Worm (Caenorhabditis elegans) whole organism, dauer: ENCODE results near the gene alh-7.

Experiments
- unc-62 ChIP-seq: sonication (generic microtip); optimal IDR thresholded peaks from 2 replicates; lab custom pipeline; 2017; ENCODE audit warnings: missing biosample characterization, missing genetic modification reagents, missing genetic modification characterization

Gene alh-7

ce11 chrII:13494175-13494650 is 2.6 kb upstream of the alh-7 start, which contains the start of gene ndua-7:
ndua-7 (minus strand) TSS chrII:13494600.
- no peak for TF ChIP-seq unc-62

- no peak for TF ChIP-seq unc-62
Observed at ce11 chrII:13492948-13493347, 1.4 kb upstream of the alh-7 start, which contains the start of gene F45H10.2. F45H10.2 (minus strand) TSS chrII:13493048.

ce11 chrII:13489896-13490295 is 1.7 kb downstream of the alh-7 start:
- TF ChIP-seq unc-62: no peak

- TF ChIP-seq unc-62: no peak
Observed at ce11 chrII:13487563-13487962, 4.0 kb downstream of the alh-7 start.

ce11 chrII:13485119-13485518 is 6.5 kb downstream of the alh-7 start:
- TF ChIP-seq unc-62: no peak

- no peak for TF ChIP-seq unc-62
Observed at ce11 chrII:13484108-13484507, 7.5 kb downstream of the alh-7 start.

ce11 chrII:13481781-13482455 is 9.7 kb downstream of the alh-7 start, which contains the start of gene E01G4.6:
E01G4.6 (plus strand) TSS chrII:13482405.
- TF ChIP-seq unc-62: no peak

- no peak for TF ChIP-seq unc-62
Observed at ce11 chrII:13479424-13479823, 12.2 kb downstream of the alh-7 start.

- no peak for TF ChIP-seq unc-62
Observed at ce11 chrII:13477230-13477629, 14.4 kb downstream of the alh-7 start.

ce11 chrII:13472101-13472500 is 19.5 kb downstream of the alh-7 start, which contains the start of gene E01G4.5:
E01G4.5 (plus strand) TSS chrII:13472401.
- no peak for TF ChIP-seq unc-62

ce11 chrII:13470655-13471054 is 20.9 kb downstream of the alh-7 start:
- TF ChIP-seq unc-62: no peak

ce11 chrII:13469043-13469652 is 22.4 kb downstream of the alh-7 start, which contains the start of gene E01G4.3:
E01G4.3 (minus strand) TSS chrII:13469602.
- no peak for TF ChIP-seq unc-62

ce11 chrII:13467838-13468389 is 23.7 kb downstream of the alh-7 start:
- TF ChIP-seq unc-62: no peak

ce11 chrII:13465381-13465838 is 26.2 kb downstream of the alh-7 start:
- TF ChIP-seq unc-62: no peak

- no peak for TF ChIP-seq unc-62
Observed at ce11 chrII:13461604-13462375, 29.8 kb downstream of the alh-7 start.

- TF ChIP-seq unc-62: no peak
Observed at ce11 chrII:13460592-13461395, 30.8 kb downstream of the alh-7 start, which contains the start of gene pqn-27. pqn-27 (minus strand) TSS chrII:13460642.
